Worm (Caenorhabditis elegans): ENCODE results near the gene Y73B6BL.289.

Y73B6BL.289 gene

ce11 chrIV:6336748-6337147 lies 10.6 kb upstream of the Y73B6BL.289 start (continued):
- TF ChIP-seq Y75B8A.6 (GFP tag; IDR thresholded peaks at IDR 0.05), result peak; percentile 52; the same call in 1 of the 2 replicates
- TF ChIP-seq nhr-76 (tag; optimal IDR thresholded peaks at IDR 0.05), result no peak
- peak; percentile 90 for TF ChIP-seq ctbp-1 (GFP tag; IDR thresholded peaks at IDR 0.05)
- TF ChIP-seq zip-11 (GFP tag; IDR thresholded peaks at IDR 0.05), result no peak
- TF ChIP-seq F37D6.2 (tag; optimal IDR thresholded peaks at IDR 0.05), result peak; percentile 73
- peak; percentile 81 to 95 for TF ChIP-seq hif-1 (tag; optimal IDR thresholded peaks at IDR 0.05)
- TF ChIP-seq mxl-3 (GFP tag; optimal IDR thresholded peaks at IDR 0.05), result peak; percentile 99
- peak; percentile 99 for TF ChIP-seq dmd-6 (GFP tag; IDR thresholded peaks at IDR 0.05)
- no peak for TF ChIP-seq sdz-12 (GFP tag; optimal IDR thresholded peaks at IDR 0.05)
- TF ChIP-seq daf-16 (GFP tag; optimal IDR thresholded peaks at IDR 0.05), result peak; percentile 62 to 79
- TF ChIP-seq daf-16 (tag; optimal IDR thresholded peaks at IDR 0.05), result peak; percentile 89
- TF ChIP-seq R02D3.7 (tag; optimal IDR thresholded peaks at IDR 0.05), result no peak
- no peak; the same call in 1 of the 2 replicates for TF ChIP-seq daf-19 (GFP tag; conservative IDR thresholded peaks at IDR 0.05)
- TF ChIP-seq ztf-7 (tag; optimal IDR thresholded peaks at IDR 0.05), result peak; percentile 75
- peak; percentile 88 for TF ChIP-seq T20F7.1 (GFP tag; optimal IDR thresholded peaks at IDR 0.05)
- peak; percentile 95 for TF ChIP-seq mdt-29 (GFP tag; IDR thresholded peaks at IDR 0.05)
- no peak for TF ChIP-seq D1046.2 (GFP tag; IDR thresholded peaks at IDR 0.05)
- TF ChIP-seq nhr-48 (tag; optimal IDR thresholded peaks at IDR 0.05), result peak; percentile 99
- TF ChIP-seq F44E2.7 (GFP tag; IDR thresholded peaks at IDR 0.05), result no peak

ce11 chrIV:6337353-6337752 lies 10.0 kb upstream of the Y73B6BL.289 start, which contains the start of gene ipla-6:
Gene ipla-6, plus strand, starts transcription at chrIV:6337653.
- TF ChIP-seq nhr-41 (GFP tag; IDR thresholded peaks at IDR 0.05) (no peak), ctbp-1 (GFP tag; IDR thresholded peaks at IDR 0.05) (no peak)

ce11 chrIV:6342431-6342830 lies 4.9 kb upstream of the Y73B6BL.289 start, which contains the start of gene Y73B6BL.288:
Gene Y73B6BL.288, minus strand, starts transcription at chrIV:6342531.
- TF ChIP-seq nhr-41 (GFP tag; IDR thresholded peaks at IDR 0.05), result no peak
- no peak for TF ChIP-seq ama-1 (optimal IDR thresholded peaks at IDR 0.05)
- TF ChIP-seq lim-7 (GFP tag; IDR thresholded peaks at IDR 0.05), result no peak
- no peak for TF ChIP-seq F10B5.3 (tag; optimal IDR thresholded peaks at IDR 0.05)
- TF ChIP-seq attf-4 (tag; optimal IDR thresholded peaks at IDR 0.05), result no peak
- no peak for TF ChIP-seq nhr-237 (tag; optimal IDR thresholded peaks at IDR 0.05)
- no peak for TF ChIP-seq madf-5 (GFP tag; IDR thresholded peaks at IDR 0.05)

ce11 chrIV:6342876-6343275 lies 4.4 kb upstream of the Y73B6BL.289 start, which contains the start of gene Y73B6BL.14:
Gene Y73B6BL.14, minus strand, starts transcription at chrIV:6342976.
- TF ChIP-seq nhr-48 (tag; optimal IDR thresholded peaks at IDR 0.05) (no peak), ceh-28 (tag; optimal IDR thresholded peaks at IDR 0.05) (no peak), lin-15B (tag; optimal IDR thresholded peaks at IDR 0.05) (no peak), lin-29 (GFP tag; IDR thresholded peaks at IDR 0.05) (no peak), aly-2 (tag; optimal IDR thresholded peaks at IDR 0.05) (no peak), F49E8.2 (tag; optimal IDR thresholded peaks at IDR 0.05; ENCODE audit: borderline replicate concordance) (no peak), T26A8.4 (GFP tag; IDR thresholded peaks at IDR 0.05) (no peak), T20F7.1 (GFP tag; optimal IDR thresholded peaks at IDR 0.05) (no peak), madf-9 (GFP tag; conservative IDR thresholded peaks at IDR 0.05) (no peak), nhr-102 (tag; optimal IDR thresholded peaks at IDR 0.05) (no peak), ZK337.2 (GFP tag; IDR thresholded peaks at IDR 0.05) (no peak), spr-3 (GFP tag; optimal IDR thresholded peaks at IDR 0.05) (no peak), rbr-2 (tag; optimal IDR thresholded peaks at IDR 0.05) (no peak), aha-1 (tag) (no peak)

Data from whole organism, L4 larva.